Fruit fly (Drosophila melanogaster): ENCODE results near the gene CG2444.

The CG2444 gene

dm6 chrX:11660476-11660875 is 44.6 kb downstream of the CG2444 start:
- TF ChIP-seq D1 (tag; optimal IDR thresholded peaks at IDR 0.05) (no peak), gl (tag; optimal IDR thresholded peaks at IDR 0.05) (peak; percentile 19), CG15710 (tag; optimal IDR thresholded peaks at IDR 0.05) (no peak), CG34367 (tag; optimal IDR thresholded peaks at IDR 0.05) (peak; percentile 22), Pif1B (GFP tag; optimal IDR thresholded peaks at IDR 0.05) (peak; percentile 23), CG32121 (GFP tag; IDR thresholded peaks at IDR 0.05) (no peak), CG10348 (GFP tag; IDR thresholded peaks at IDR 0.05) (no peak), CG9948 (tag; optimal IDR thresholded peaks at IDR 0.05) (no peak), CG4496 (GFP tag; IDR thresholded peaks at IDR 0.05) (peak; percentile 43; the same call in 1 of the 3 replicates), CG8159 (tag; optimal IDR thresholded peaks at IDR 0.05) (peak; percentile 21), EcR (GFP tag; optimal IDR thresholded peaks at IDR 0.05) (no peak), CG17806 (tag; optimal IDR thresholded peaks at IDR 0.05) (peak; percentile 13), Pif1A (GFP tag; optimal IDR thresholded peaks at IDR 0.05) (peak; percentile 24), CG14655 (GFP tag; optimal IDR thresholded peaks at IDR 0.05) (no peak), CG12605 (GFP tag; IDR thresholded peaks at IDR 0.05) (no peak), CG13204 (GFP tag; optimal IDR thresholded peaks at IDR 0.05) (no peak), fd96Ca (GFP tag; IDR thresholded peaks at IDR 0.05) (no peak), Snoo (tag; optimal IDR thresholded peaks at IDR 0.05) (peak; percentile 22), rn (GFP tag; IDR thresholded peaks at IDR 0.05) (no peak), Ets98B (GFP tag; IDR thresholded peaks at IDR 0.05) (no peak), CG8301 (tag; optimal IDR thresholded peaks at IDR 0.05) (no peak)

dm6 chrX:11659634-11660033 is 45.5 kb downstream of the CG2444 start:
- TF ChIP-seq rn (GFP tag; IDR thresholded peaks at IDR 0.05), result no peak
- no peak for TF ChIP-seq CG34367 (tag; optimal IDR thresholded peaks at IDR 0.05)
- no peak for TF ChIP-seq CG10348 (GFP tag; IDR thresholded peaks at IDR 0.05)
- TF ChIP-seq CG8301 (tag; optimal IDR thresholded peaks at IDR 0.05), result no peak
- TF ChIP-seq CG8159 (tag; optimal IDR thresholded peaks at IDR 0.05), result no peak
- TF ChIP-seq CG13204 (GFP tag; optimal IDR thresholded peaks at IDR 0.05), result no peak
- TF ChIP-seq Pif1B (GFP tag; optimal IDR thresholded peaks at IDR 0.05), result no peak
- no peak for TF ChIP-seq CG14655 (GFP tag; optimal IDR thresholded peaks at IDR 0.05)
- no peak for TF ChIP-seq CG17806 (tag; optimal IDR thresholded peaks at IDR 0.05)
- no peak for TF ChIP-seq D1 (tag; optimal IDR thresholded peaks at IDR 0.05)
- TF ChIP-seq Ets98B (GFP tag; IDR thresholded peaks at IDR 0.05), result no peak
- no peak for TF ChIP-seq CG15710 (tag; optimal IDR thresholded peaks at IDR 0.05)
- TF ChIP-seq Pif1A (GFP tag; optimal IDR thresholded peaks at IDR 0.05), result no peak
- TF ChIP-seq CG32121 (GFP tag; IDR thresholded peaks at IDR 0.05), result no peak
- TF ChIP-seq Snoo (tag; optimal IDR thresholded peaks at IDR 0.05), result no peak
- TF ChIP-seq gl (tag; optimal IDR thresholded peaks at IDR 0.05), result no peak

- peak; percentile 80 for TF ChIP-seq CG17806 (tag; optimal IDR thresholded peaks at IDR 0.05)
- peak; percentile 79 for TF ChIP-seq Pif1A (GFP tag; optimal IDR thresholded peaks at IDR 0.05)
- TF ChIP-seq D1 (tag; optimal IDR thresholded peaks at IDR 0.05), result peak; percentile 47
- TF ChIP-seq CG15710 (tag; optimal IDR thresholded peaks at IDR 0.05), result peak; percentile 89
- TF ChIP-seq Ets98B (GFP tag; IDR thresholded peaks at IDR 0.05), result peak; percentile 74
- peak; percentile 89 for TF ChIP-seq CG8159 (tag; optimal IDR thresholded peaks at IDR 0.05)
- TF ChIP-seq CG10348 (GFP tag; IDR thresholded peaks at IDR 0.05), result peak; percentile 81
- TF ChIP-seq CG34367 (tag; optimal IDR thresholded peaks at IDR 0.05), result peak; percentile 84
- TF ChIP-seq CG12605 (GFP tag; IDR thresholded peaks at IDR 0.05), result peak; percentile 85
- peak; percentile 92 for TF ChIP-seq CG32121 (GFP tag; IDR thresholded peaks at IDR 0.05)
- peak; percentile 92 for TF ChIP-seq CG8301 (tag; optimal IDR thresholded peaks at IDR 0.05)
- peak; percentile 52 for TF ChIP-seq Snoo (tag; optimal IDR thresholded peaks at IDR 0.05)
- no peak for TF ChIP-seq EcR (GFP tag; optimal IDR thresholded peaks at IDR 0.05)
- peak; percentile 86 for TF ChIP-seq CG4496 (GFP tag; IDR thresholded peaks at IDR 0.05)
- TF ChIP-seq CG14655 (GFP tag; optimal IDR thresholded peaks at IDR 0.05), result peak; percentile 95
- peak; percentile 55; the same call in 1 of the 2 replicates for TF ChIP-seq rn (GFP tag; IDR thresholded peaks at IDR 0.05)
- TF ChIP-seq Pif1B (GFP tag; optimal IDR thresholded peaks at IDR 0.05), result peak; percentile 70
- peak; percentile 67 for TF ChIP-seq CG13204 (GFP tag; optimal IDR thresholded peaks at IDR 0.05)
- peak; percentile 88 for TF ChIP-seq fd96Ca (GFP tag; IDR thresholded peaks at IDR 0.05)
- peak; percentile 90 for TF ChIP-seq CG9948 (tag; optimal IDR thresholded peaks at IDR 0.05)
- TF ChIP-seq gl (tag; optimal IDR thresholded peaks at IDR 0.05), result peak; percentile 42
Observed at dm6 chrX:11659080-11659479, 46.0 kb downstream of the CG2444 start.

dm6 chrX:11658181-11658842 is 46.8 kb downstream of the CG2444 start:
- TF ChIP-seq CG4496 (GFP tag; IDR thresholded peaks at IDR 0.05) (peak; percentile 54; the same call in 1 of the 3 replicates), CG13204 (GFP tag; optimal IDR thresholded peaks at IDR 0.05) (no peak), CG10348 (GFP tag; IDR thresholded peaks at IDR 0.05) (no peak), CG34367 (tag; optimal IDR thresholded peaks at IDR 0.05) (peak; percentile 34), Pif1B (GFP tag; optimal IDR thresholded peaks at IDR 0.05) (peak; percentile 16), fd96Ca (GFP tag; IDR thresholded peaks at IDR 0.05) (no peak), Pif1A (GFP tag; optimal IDR thresholded peaks at IDR 0.05) (peak; percentile 35), CG17806 (tag; optimal IDR thresholded peaks at IDR 0.05) (peak; percentile 64), CG9948 (tag; optimal IDR thresholded peaks at IDR 0.05) (peak; percentile 75), CG14655 (GFP tag; optimal IDR thresholded peaks at IDR 0.05) (peak; percentile 72), rn (GFP tag; IDR thresholded peaks at IDR 0.05) (no peak), Ets98B (GFP tag; IDR thresholded peaks at IDR 0.05) (peak; percentile 34; the same call in 1 of the 2 replicates), EcR (GFP tag; optimal IDR thresholded peaks at IDR 0.05) (no peak), CG8301 (tag; optimal IDR thresholded peaks at IDR 0.05) (peak; percentile 62), gl (tag; optimal IDR thresholded peaks at IDR 0.05) (no peak), D1 (tag; optimal IDR thresholded peaks at IDR 0.05) (no peak), Snoo (tag; optimal IDR thresholded peaks at IDR 0.05) (peak; percentile 23), CG15710 (tag; optimal IDR thresholded peaks at IDR 0.05) (peak; percentile 62), CG8159 (tag; optimal IDR thresholded peaks at IDR 0.05) (peak; percentile 73), CG12605 (GFP tag; IDR thresholded peaks at IDR 0.05) (no peak), CG32121 (GFP tag; IDR thresholded peaks at IDR 0.05) (0 out of 2 replicates have a peak, but pooled peaks have one; percentile 37)

- TF ChIP-seq CG10348 (GFP tag; IDR thresholded peaks at IDR 0.05) (no peak), gl (tag; optimal IDR thresholded peaks at IDR 0.05) (peak; percentile 10), rn (GFP tag; IDR thresholded peaks at IDR 0.05) (peak; percentile 29; the same call in 1 of the 2 replicates), D1 (tag; optimal IDR thresholded peaks at IDR 0.05) (peak; percentile 26), fd96Ca (GFP tag; IDR thresholded peaks at IDR 0.05) (0 out of 3 replicates have a peak, but pooled peaks have one; percentile 26), CG34367 (tag; optimal IDR thresholded peaks at IDR 0.05) (peak; percentile 48), CG15710 (tag; optimal IDR thresholded peaks at IDR 0.05) (peak; percentile 65), EcR (GFP tag; optimal IDR thresholded peaks at IDR 0.05) (no peak), CG17806 (tag; optimal IDR thresholded peaks at IDR 0.05) (peak; percentile 74), CG8159 (tag; optimal IDR thresholded peaks at IDR 0.05) (peak; percentile 75), Pif1A (GFP tag; optimal IDR thresholded peaks at IDR 0.05) (peak; percentile 60), Pif1B (GFP tag; optimal IDR thresholded peaks at IDR 0.05) (peak; percentile 31), CG32121 (GFP tag; IDR thresholded peaks at IDR 0.05) (peak; percentile 55; the same call in 1 of the 2 replicates), CG8301 (tag; optimal IDR thresholded peaks at IDR 0.05) (peak; percentile 74), CG4496 (GFP tag; IDR thresholded peaks at IDR 0.05) (peak; percentile 70), Ets98B (GFP tag; IDR thresholded peaks at IDR 0.05) (peak; percentile 51), Snoo (tag; optimal IDR thresholded peaks at IDR 0.05) (no peak), CG14655 (GFP tag; optimal IDR thresholded peaks at IDR 0.05) (peak; percentile 74), CG12605 (GFP tag; IDR thresholded peaks at IDR 0.05) (peak; percentile 70), CG13204 (GFP tag; optimal IDR thresholded peaks at IDR 0.05) (no peak), CG9948 (tag; optimal IDR thresholded peaks at IDR 0.05) (peak; percentile 78)
Observed at dm6 chrX:11657140-11657539, 48.0 kb downstream of the CG2444 start.

Measured in whole organism, pupa.